Worm (Caenorhabditis elegans) whole organism, early embryonic: ENCODE data around the gene F23F12.3.

Experiments
- ama-1 ChIP-seq: fragments of 150-350 bp; optimal IDR thresholded peaks from 2 replicates; lab custom pipeline; 2014
- ceh-13 ChIP-seq: fragments of 200-800 bp; sonication (Bioruptor generic); optimal IDR thresholded peaks from 2 replicates; lab custom pipeline; 2018; ENCODE audit warnings: mild to moderate bottlenecking, missing genetic modification characterization, missing compliant biosample characterization
- hmbx-1 ChIP-seq: sonication (generic microtip); optimal IDR thresholded peaks from 2 replicates; lab custom pipeline; 2016; ENCODE audit warnings: mild to moderate bottlenecking, missing genetic modification characterization, missing compliant biosample characterization

DNA sequence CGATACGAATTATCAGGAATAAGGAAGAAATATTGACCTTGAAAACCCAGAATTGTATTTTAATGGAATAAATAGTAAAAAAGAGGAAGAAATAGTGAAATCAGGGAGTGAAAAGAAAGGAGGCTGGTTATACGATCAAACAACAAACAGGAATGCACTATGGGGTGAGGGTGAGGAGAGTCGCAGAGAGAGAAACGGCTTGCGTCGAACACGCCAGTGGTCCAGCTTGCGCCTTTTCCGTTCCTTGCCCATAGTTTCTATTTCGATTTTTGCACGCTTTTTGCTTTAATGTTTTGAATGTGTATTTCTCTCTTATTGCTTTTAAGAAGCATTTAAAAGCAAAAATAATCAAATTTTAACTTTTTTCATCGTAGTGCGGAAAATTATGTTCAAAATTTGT is 46.6 kb upstream of the F23F12.3 start:
- no peak for TF ChIP-seq ceh-13
- TF ChIP-seq hmbx-1 (tag; lab: Kevin White, UChicago): no peak
- no peak for TF ChIP-seq ama-1 (lab: Kevin White, UChicago)
